Fruit fly (Drosophila melanogaster) whole organism, embryonic: ENCODE measurements around the gene Oatp30B.

Experiments used
- Asciz ChIP-seq: fragments of 200-800 bp; sonication (Bioruptor generic); optimal IDR thresholded peaks from 2 replicates; lab custom pipeline; 2017; ENCODE audit warnings: missing biosample characterization, mild to moderate bottlenecking, missing genetic modification characterization, missing genetic modification reagents
- CG10565 ChIP-seq: fragments of 200-800 bp; sonication (Bioruptor generic); optimal IDR thresholded peaks from 3 replicates; lab custom pipeline; 2016; ENCODE audit warnings: missing biosample characterization, mild to moderate bottlenecking, missing genetic modification characterization
- CG10979 ChIP-seq: fragments of 200-800 bp; sonication (Bioruptor generic); optimal IDR thresholded peaks from 2 replicates; lab custom pipeline; 2018; ENCODE audit warnings: missing biosample characterization, mild to moderate bottlenecking, missing genetic modification characterization, moderate library complexity
- CG12104 ChIP-seq: fragments of 200-800 bp; sonication (Bioruptor generic); optimal IDR thresholded peaks from 3 replicates; lab custom pipeline; 2016; ENCODE audit warnings: missing biosample characterization, missing genetic modification characterization
- CG12391 ChIP-seq: fragments of 200-800 bp; sonication (Bioruptor generic); optimal IDR thresholded peaks from 3 replicates; lab custom pipeline; 2018; ENCODE audit warnings: missing biosample characterization, mild to moderate bottlenecking, missing genetic modification characterization, moderate library complexity
- CG12942 ChIP-seq: fragments of 200-800 bp; sonication (Bioruptor generic); optimal IDR thresholded peaks from 3 replicates; lab custom pipeline; 2016; ENCODE audit warnings: missing biosample characterization, missing genetic modification characterization
- CG13624 ChIP-seq: fragments of 200-800 bp; sonication (Bioruptor generic); optimal IDR thresholded peaks from 2 replicates; lab custom pipeline; 2016; ENCODE audit warnings: missing biosample characterization, missing genetic modification characterization
- CG13775 ChIP-seq: fragments of 200-800 bp; sonication (Bioruptor generic); optimal IDR thresholded peaks from 3 replicates; lab custom pipeline; 2017; ENCODE audit warnings: missing biosample characterization, mild to moderate bottlenecking, missing genetic modification characterization
- CG14965 ChIP-seq: fragments of 200-800 bp; sonication (Bioruptor generic); optimal IDR thresholded peaks from 2 replicates; lab custom pipeline; 2016; ENCODE audit warnings: missing biosample characterization, missing genetic modification characterization, borderline replicate concordance
- CG15011 ChIP-seq: fragments of 200-800 bp; sonication (Bioruptor generic); optimal IDR thresholded peaks from 3 replicates; lab custom pipeline; 2018; ENCODE audit warnings: missing biosample characterization, mild to moderate bottlenecking, missing genetic modification characterization
- CG15696 ChIP-seq: fragments of 200-800 bp; sonication (Bioruptor generic); optimal IDR thresholded peaks from 2 replicates; lab custom pipeline; 2019; ENCODE audit warnings: missing biosample characterization, mild to moderate bottlenecking, missing genetic modification characterization, moderate library complexity
- CG16863 ChIP-seq: fragments of 200-800 bp; sonication (Bioruptor generic); optimal IDR thresholded peaks from 3 replicates; lab custom pipeline; 2016; ENCODE audit warnings: missing biosample characterization, missing genetic modification characterization
- CG17568 ChIP-seq: fragments of 200-800 bp; sonication (Bioruptor generic); optimal IDR thresholded peaks from 2 replicates; lab custom pipeline; 2018; ENCODE audit warnings: missing biosample characterization, mild to moderate bottlenecking, missing genetic modification characterization, moderate library complexity
- CG17829 ChIP-seq: fragments of 200-800 bp; optimal IDR thresholded peaks from 2 replicates; lab custom pipeline; 2019; ENCODE audit warnings: missing biosample characterization, mild to moderate bottlenecking, missing genetic modification characterization, moderate library complexity
- CG18262 ChIP-seq: fragments of 200-800 bp; optimal IDR thresholded peaks from 3 replicates; lab custom pipeline; 2019; ENCODE audit warnings: missing biosample characterization, mild to moderate bottlenecking, missing genetic modification characterization, moderate library complexity
- CG18619 ChIP-seq: fragments of 200-800 bp; sonication (Bioruptor generic); optimal IDR thresholded peaks from 3 replicates; lab custom pipeline; 2017; ENCODE audit warnings: missing biosample characterization, mild to moderate bottlenecking, missing genetic modification characterization
- CG31388 ChIP-seq: fragments of 200-800 bp; sonication (Bioruptor generic); optimal IDR thresholded peaks from 2 replicates; lab custom pipeline; 2016; ENCODE audit warnings: missing biosample characterization, missing genetic modification characterization
- CG31441 ChIP-seq: fragments of 200-800 bp; sonication (Bioruptor generic); IDR thresholded peaks from 2 replicates; pipeline ENCODE4 v1.3.6; 2022; ENCODE audit warnings: missing biosample characterization, missing genetic modification characterization
- CG3847 ChIP-seq: fragments of 200-800 bp; sonication (Bioruptor generic); IDR thresholded peaks from 2 replicates; pipeline ENCODE4 v1.3.6; 2022; ENCODE audit warnings: missing biosample characterization, missing genetic modification characterization
- CG4404 ChIP-seq: fragments of 200-800 bp; sonication (Bioruptor generic); IDR thresholded peaks from 2 replicates; pipeline ENCODE4 v1.3.6; 2022; ENCODE audit warnings: missing biosample characterization, missing genetic modification characterization
- CG4617 ChIP-seq: fragments of 200-800 bp; sonication (Bioruptor generic); optimal IDR thresholded peaks from 3 replicates; lab custom pipeline; 2016; ENCODE audit warnings: missing biosample characterization, missing genetic modification characterization, borderline replicate concordance
- CG5953 ChIP-seq: fragments of 200-800 bp; sonication (Bioruptor generic); IDR thresholded peaks from 2 replicates; pipeline ENCODE4 v1.3.6; 2022; ENCODE audit warnings: missing biosample characterization, missing genetic modification characterization
- CG6854 ChIP-seq: fragments of 200-800 bp; sonication (Bioruptor generic); optimal IDR thresholded peaks from 3 replicates; lab custom pipeline; 2017; ENCODE audit warnings: missing biosample characterization, mild to moderate bottlenecking, missing genetic modification characterization
- CG8290 ChIP-seq, 3 experiments: fragments of 200-800 bp; sonication (Bioruptor generic); optimal IDR thresholded peaks; 2 replicates each; lab custom pipeline; 2016 to 2019; ENCODE audit warnings: missing biosample characterization in 3 of 3, missing genetic modification characterization in 3 of 3, mild to moderate bottlenecking in 2 of 3, moderate library complexity in 1 of 3
- CG8944 ChIP-seq: fragments of 200-800 bp; sonication (Bioruptor generic); optimal IDR thresholded peaks from 3 replicates; lab custom pipeline; 2016; ENCODE audit warnings: missing biosample characterization, missing genetic modification characterization
- CG9797 ChIP-seq: fragments of 200-800 bp; sonication (Bioruptor generic); optimal IDR thresholded peaks from 3 replicates; lab custom pipeline; 2018; ENCODE audit warnings: missing biosample characterization, mild to moderate bottlenecking, missing genetic modification characterization
- Drgx ChIP-seq: fragments of 200-800 bp; sonication (Bioruptor generic); IDR thresholded peaks from 2 replicates; pipeline ENCODE4 v1.3.6; 2022; ENCODE audit warnings: missing biosample characterization, missing genetic modification characterization
- Jarid2 ChIP-seq: fragments of 200-800 bp; sonication (Bioruptor generic); optimal IDR thresholded peaks from 3 replicates; lab custom pipeline; 2017; ENCODE audit warnings: mild to moderate bottlenecking, missing biosample characterization, missing genetic modification reagents, missing genetic modification characterization
- MBD-R2 ChIP-seq: fragments of 200-800 bp; sonication (Bioruptor generic); IDR thresholded peaks from 2 replicates; pipeline ENCODE4 v1.3.6; 2022; ENCODE audit warnings: missing biosample characterization, missing genetic modification characterization
- Poxn ChIP-seq: fragments of 200-800 bp; sonication (Bioruptor generic); IDR thresholded peaks from 2 replicates; pipeline ENCODE4 v1.3.6; 2022; ENCODE audit warnings: missing biosample characterization, missing genetic modification characterization
- Tbp ChIP-seq: fragments of >200 bp; optimal IDR thresholded peaks from 2 replicates; lab custom pipeline; 2018; ENCODE audit warnings: missing biosample characterization, missing genetic modification characterization
- Trl ChIP-seq, 3 experiments: fragments of >200 bp in 2 of 3; fragments of 200-800 bp in 1 of 3; sonication (Bioruptor generic) in 1 of 3; optimal IDR thresholded peaks; 2 replicates in 1 of 3; 3 replicates in 2 of 3; lab custom pipeline; 2016 to 2017; ENCODE audit warnings: missing biosample characterization in 1 of 3, missing genetic modification characterization in 1 of 3
- abd-A ChIP-seq: fragments of 200-800 bp; sonication (Bioruptor generic); optimal IDR thresholded peaks from 3 replicates; lab custom pipeline; 2019; ENCODE audit warnings: missing biosample characterization, mild to moderate bottlenecking, missing genetic modification characterization, moderate library complexity
- btn ChIP-seq: fragments of 200-800 bp; sonication (Bioruptor generic); optimal IDR thresholded peaks from 2 replicates; lab custom pipeline; 2016; ENCODE audit warnings: missing biosample characterization, missing genetic modification characterization
- crc ChIP-seq: fragments of 200-800 bp; sonication (Bioruptor generic); optimal IDR thresholded peaks from 2 replicates; lab custom pipeline; 2016; ENCODE audit warnings: missing biosample characterization, missing genetic modification characterization
- cwo ChIP-seq: fragments of 200-800 bp; sonication (Bioruptor generic); optimal IDR thresholded peaks from 3 replicates; lab custom pipeline; 2017; ENCODE audit warnings: missing biosample characterization, missing genetic modification characterization, mild to moderate bottlenecking, moderate library complexity, missing genetic modification reagents
- fd96Cb ChIP-seq: fragments of 200-800 bp; sonication (Bioruptor generic); optimal IDR thresholded peaks from 2 replicates; lab custom pipeline; 2018; ENCODE audit warnings: missing biosample characterization, mild to moderate bottlenecking, missing genetic modification characterization, moderate library complexity
- gce ChIP-seq: fragments of 200-800 bp; sonication (Bioruptor generic); IDR thresholded peaks from 3 replicates; pipeline ENCODE4 v1.3.6; 2022; ENCODE audit warnings: missing biosample characterization, missing genetic modification characterization
- grn ChIP-seq: fragments of 200-800 bp; sonication (Bioruptor generic); optimal IDR thresholded peaks from 3 replicates; lab custom pipeline; 2017; ENCODE audit warnings: missing biosample characterization, missing genetic modification characterization
- hbn ChIP-seq: fragments of 200-800 bp; sonication (Bioruptor generic); IDR thresholded peaks from 2 replicates; pipeline ENCODE4 v1.3.6; 2022; ENCODE audit warnings: missing biosample characterization, missing genetic modification characterization; ENCODE audit not compliant: partially characterized antibody
- hth ChIP-seq: fragments of >200 bp; optimal IDR thresholded peaks from 2 replicates; lab custom pipeline; 2017; ENCODE audit warnings: inconsistent platforms
- lab ChIP-seq: fragments of 200-800 bp; sonication (Bioruptor generic); optimal IDR thresholded peaks from 3 replicates; lab custom pipeline; 2017; ENCODE audit warnings: missing biosample characterization, missing genetic modification characterization, mild to moderate bottlenecking, moderate library complexity, missing genetic modification reagents
- mld ChIP-seq: fragments of 200-800 bp; sonication (Bioruptor generic); IDR thresholded peaks from 3 replicates; pipeline ENCODE4 v1.3.6; 2022; ENCODE audit warnings: missing biosample characterization, missing genetic modification characterization; ENCODE audit not compliant: partially characterized antibody
- nau ChIP-seq: fragments of 200-800 bp; sonication (Bioruptor generic); optimal IDR thresholded peaks from 3 replicates; lab custom pipeline; 2017; ENCODE audit warnings: missing biosample characterization, mild to moderate bottlenecking, missing genetic modification characterization, missing genetic modification reagents
- sim ChIP-seq: fragments of 200-800 bp; sonication (Bioruptor generic); IDR thresholded peaks from 2 replicates; pipeline ENCODE4 v1.3.6; 2022; ENCODE audit warnings: missing biosample characterization, missing genetic modification characterization
- stc ChIP-seq: fragments of 200-800 bp; sonication (Bioruptor generic); IDR thresholded peaks from 2 replicates; pipeline ENCODE4 v1.3.6; 2022; ENCODE audit warnings: missing biosample characterization, missing genetic modification characterization
- sug ChIP-seq: fragments of 200-800 bp; optimal IDR thresholded peaks from 2 replicates; lab custom pipeline; 2019; ENCODE audit warnings: missing biosample characterization, mild to moderate bottlenecking, missing genetic modification characterization, moderate library complexity
- twi ChIP-seq: fragments of 200-800 bp; optimal IDR thresholded peaks from 2 replicates; lab custom pipeline; 2019; ENCODE audit warnings: missing biosample characterization, mild to moderate bottlenecking, missing genetic modification characterization, moderate library complexity
- tx ChIP-seq: fragments of 200-800 bp; sonication (Bioruptor generic); optimal IDR thresholded peaks from 2 replicates; lab custom pipeline; 2016; ENCODE audit warnings: missing biosample characterization, missing genetic modification characterization
- zfh1 ChIP-seq: fragments of 200-800 bp; sonication (Bioruptor generic); IDR thresholded peaks from 3 replicates; pipeline ENCODE4 v1.3.6; 2022; ENCODE audit warnings: missing biosample characterization, missing genetic modification characterization

The Oatp30B gene

DNA sequence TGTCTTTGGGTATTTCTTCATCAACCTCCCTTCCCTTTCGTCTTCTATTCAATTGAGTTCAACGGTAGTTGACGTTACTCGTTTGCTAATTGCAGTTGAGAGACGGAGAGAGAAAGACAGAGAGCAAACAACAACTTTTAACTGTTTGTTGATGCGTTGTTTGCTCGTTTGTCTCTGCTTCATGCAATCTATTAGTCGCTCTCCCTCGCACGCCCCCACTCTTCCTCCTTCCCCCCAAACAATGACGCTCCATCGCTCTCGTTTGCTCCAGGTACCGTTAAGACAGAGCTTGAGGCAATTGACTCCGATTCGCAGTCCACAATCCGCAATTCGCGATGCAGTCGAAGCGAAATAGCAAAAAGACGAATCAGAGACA, 23.7 kb upstream of the Oatp30B start (continued):
- TF ChIP-seq MBD-R2 (GFP tag; lab: Robert Waterston, UW) (no peak), CG10979 (tag; lab: Kevin White, UChicago) (no peak), hbn (no peak), hth (lab: Kevin White, UChicago) (no peak), sim (0 out of 2 replicates have a peak, but pooled peaks have one; percentile 39), CG13624 (GFP tag; lab: Kevin White, UChicago) (no peak), cwo (GFP tag; lab: Kevin White, UChicago) (no peak), Poxn (GFP tag; lab: Robert Waterston, UW) (no peak), tx (GFP tag; lab: Kevin White, UChicago) (no peak), CG3847 (GFP tag; lab: Robert Waterston, UW) (no peak), Jarid2 (GFP tag; lab: Kevin White, UChicago) (peak; percentile 11), CG18262 (no peak), CG17568 (no peak), btn (no peak), CG5953 (GFP tag; lab: Robert Waterston, UW) (no peak), CG8290 (GFP tag; optimal IDR thresholded peaks at IDR 0.05; lab: Kevin White, UChicago) (no peak), CG8290 (tag; optimal IDR thresholded peaks at IDR 0.05; lab: Kevin White, UChicago) (no peak), CG15696 (tag; lab: Kevin White, UChicago) (no peak), fd96Cb (tag; lab: Kevin White, UChicago) (no peak), grn (no peak), CG12391 (no peak), nau (no peak), twi (tag; lab: Kevin White, UChicago) (no peak), CG8944 (GFP tag; lab: Kevin White, UChicago) (no peak), CG4617 (no peak), Drgx (GFP tag; lab: Robert Waterston, UW) (0 out of 2 replicates have a peak, but pooled peaks have one; percentile 16), Trl (optimal IDR thresholded peaks at IDR 0.05; lab: Kevin White, UChicago) (peak in 1 of 2 experiments; percentile 10), Trl (GFP tag; optimal IDR thresholded peaks at IDR 0.05; lab: Kevin White, UChicago) (peak; percentile 43), abd-A (tag; lab: Kevin White, UChicago) (no peak), CG15011 (GFP tag; lab: Kevin White, UChicago) (no peak), CG16863 (no peak), Tbp (GFP tag; lab: Kevin White, UChicago) (no peak), zfh1 (peak; percentile 45; the same call in 1 of the 3 replicates), CG9797 (GFP tag; lab: Kevin White, UChicago) (no peak), gce (GFP tag; lab: Robert Waterston, UW) (0 out of 3 replicates have a peak, but pooled peaks have one; percentile 9), CG14965 (GFP tag; lab: Kevin White, UChicago) (no peak), crc (GFP tag; lab: Kevin White, UChicago) (no peak), mld (GFP tag; lab: Robert Waterston, UW) (no peak), CG12942 (GFP tag; lab: Kevin White, UChicago) (no peak), CG4404 (no peak), lab (GFP tag; lab: Kevin White, UChicago) (peak; percentile 17), CG17829 (tag; lab: Kevin White, UChicago) (no peak), CG18619 (GFP tag; lab: Kevin White, UChicago) (no peak), sug (tag; lab: Kevin White, UChicago) (no peak), CG13775 (GFP tag; lab: Kevin White, UChicago) (no peak), CG12104 (no peak), Asciz (GFP tag; lab: Kevin White, UChicago) (peak; percentile 43), CG31388 (no peak), CG31441 (GFP tag; lab: Robert Waterston, UW) (no peak), CG6854 (GFP tag; lab: Kevin White, UChicago) (no peak), stc (no peak), CG10565 (no peak)
